Worm (Caenorhabditis elegans) whole organism, early embryonic: ENCODE data around the gene sumv-2.

Experiments
- B0310.2 ChIP-seq: sonication (generic microtip); optimal IDR thresholded peaks from 2 replicates; lab custom pipeline; 2016; ENCODE audit warnings: mild to moderate bottlenecking, missing genetic modification characterization, missing compliant biosample characterization
- F13C5.2 ChIP-seq: sonication (generic microtip); optimal IDR thresholded peaks from 2 replicates; lab custom pipeline; 2017; ENCODE audit warnings: mild to moderate bottlenecking, missing genetic modification characterization, inconsistent platforms, missing compliant biosample characterization
- aly-1 ChIP-seq: sonication (generic microtip); optimal IDR thresholded peaks from 2 replicates; lab custom pipeline; 2016; ENCODE audit warnings: missing genetic modification characterization, missing compliant biosample characterization
- ama-1 ChIP-seq: fragments of 150-350 bp; optimal IDR thresholded peaks from 2 replicates; lab custom pipeline; 2014
- ceh-13 ChIP-seq: fragments of 200-800 bp; sonication (Bioruptor generic); optimal IDR thresholded peaks from 2 replicates; lab custom pipeline; 2018; ENCODE audit warnings: mild to moderate bottlenecking, missing genetic modification characterization, missing compliant biosample characterization
- ceh-36 ChIP-seq: sonication (generic microtip); optimal IDR thresholded peaks from 2 replicates; lab custom pipeline; 2016; ENCODE audit warnings: missing genetic modification characterization, inconsistent platforms, missing compliant biosample characterization
- ets-7 ChIP-seq: sonication (generic microtip); optimal IDR thresholded peaks from 2 replicates; lab custom pipeline; 2016; ENCODE audit warnings: missing genotype, missing genetic modification characterization, missing compliant biosample characterization
- flt-1 ChIP-seq: fragments of 200-800 bp; sonication (Bioruptor generic); IDR thresholded peaks from 2 replicates; pipeline ENCODE4 v1.3.6; 2022; ENCODE audit warnings: missing genetic modification characterization, missing compliant biosample characterization
- pes-1 ChIP-seq: fragments of 200-800 bp; sonication (Bioruptor generic); IDR thresholded peaks from 2 replicates; pipeline ENCODE4 v1.3.6; 2022; ENCODE audit warnings: missing genetic modification reagents, missing genetic modification characterization, missing compliant biosample characterization
- scrt-1 ChIP-seq: fragments of 200-800 bp; sonication (Bioruptor generic); IDR thresholded peaks from 2 replicates; pipeline ENCODE4 v1.3.6; 2022; ENCODE audit warnings: missing genetic modification characterization, missing compliant biosample characterization
- tbx-37 ChIP-seq: fragments of 200-800 bp; sonication (Bioruptor generic); conservative IDR thresholded peaks from 2 replicates; pipeline ENCODE4 v1.3.6; 2022; ENCODE audit warnings: missing genetic modification reagents, missing genetic modification characterization, missing compliant biosample characterization
- tra-4 ChIP-seq: sonication (generic microtip); optimal IDR thresholded peaks from 2 replicates; lab custom pipeline; 2017; ENCODE audit warnings: missing genetic modification characterization, missing compliant biosample characterization

DNA sequence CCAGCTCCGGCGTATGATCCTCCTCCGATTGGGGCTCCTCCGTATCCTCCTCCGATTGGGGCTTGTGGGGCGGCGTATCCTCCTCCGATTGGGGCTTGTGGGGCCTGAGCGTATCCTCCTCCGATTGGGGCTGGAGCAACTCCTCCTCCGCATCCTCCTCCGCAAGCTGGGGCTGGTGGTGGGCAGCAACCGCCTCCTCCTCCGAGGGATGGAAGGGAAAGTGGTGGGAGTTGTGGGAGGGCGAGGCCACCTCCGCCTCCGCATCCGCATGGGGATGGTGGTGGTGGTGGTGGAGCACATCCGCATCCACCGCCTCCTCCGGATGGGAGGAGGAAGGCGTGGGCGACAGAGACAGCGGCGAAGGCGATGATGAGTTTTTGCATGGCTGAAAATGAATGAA, 30.5 kb downstream of the sumv-2 start, which contains the start of gene F41F3.3:
- TF ChIP-seq B0310.2 (tag; lab: Kevin White, UChicago) (no peak), ceh-13 (GFP tag; lab: Kevin White, UChicago) (no peak), ceh-36 (tag; lab: Kevin White, UChicago) (no peak), F13C5.2 (tag; lab: Kevin White, UChicago) (no peak), tra-4 (tag; lab: Kevin White, UChicago) (no peak), scrt-1 (GFP tag; lab: Robert Waterston, UW) (peak; percentile 76), ama-1 (lab: Kevin White, UChicago) (no peak), tbx-37 (GFP tag; lab: Robert Waterston, UW) (no peak), ets-7 (tag; lab: Kevin White, UChicago) (no peak), aly-1 (tag; lab: Kevin White, UChicago) (peak; percentile 47), flt-1 (GFP tag; lab: Robert Waterston, UW) (no peak), pes-1 (no peak; the same call in 1 of the 2 replicates)
